Worm (Caenorhabditis elegans): ENCODE measurements around the gene str-182.

ce11 chrV:10182984-10183383 lies 50.2 kb downstream of the str-182 start, which contains the start of gene ZK856.4:
- TF ChIP-seq mec-3 (tag; optimal IDR thresholded peaks at IDR 0.05; ENCODE audit: borderline replicate concordance) (no peak), nhr-11 (tag; optimal IDR thresholded peaks at IDR 0.05) (no peak), npax-4 (tag; optimal IDR thresholded peaks at IDR 0.05) (no peak), sox-4 (tag; optimal IDR thresholded peaks at IDR 0.05) (no peak), ama-1 (optimal IDR thresholded peaks at IDR 0.05) (no peak), madf-2 (tag; optimal IDR thresholded peaks at IDR 0.05) (no peak), hlh-30 (tag; optimal IDR thresholded peaks at IDR 0.05; ENCODE audit: insufficient read depth) (no peak), unc-86 (tag; optimal IDR thresholded peaks at IDR 0.05) (no peak), pqm-1 (tag; optimal IDR thresholded peaks at IDR 0.05) (no peak), hlh-13 (GFP tag; optimal IDR thresholded peaks at IDR 0.05) (no peak), ttx-3 (tag; optimal IDR thresholded peaks at IDR 0.05) (no peak), tbx-2 (tag; optimal IDR thresholded peaks at IDR 0.05) (no peak)

All from whole organism, late embryonic.